Fruit fly (Drosophila melanogaster) whole organism, embryonic: Measurements from ENCODE around the gene Snmp2.
A peak's percentile ranks its signal among the peaks of the same experiment; 100 is the strongest.

Experiments used
- Abd-B ChIP-seq: fragments of 200-800 bp; sonication (Bioruptor generic); optimal IDR thresholded peaks from 2 replicates; lab custom pipeline; 2018; ENCODE audit warnings: missing biosample characterization, mild to moderate bottlenecking, missing genetic modification characterization, moderate library complexity
- Atf3 ChIP-seq: fragments of 200-800 bp; sonication (Bioruptor generic); optimal IDR thresholded peaks from 3 replicates; lab custom pipeline; 2016; ENCODE audit warnings: missing biosample characterization, missing genetic modification characterization
- BtbVII ChIP-seq: fragments of 200-800 bp; sonication (Bioruptor generic); optimal IDR thresholded peaks from 3 replicates; lab custom pipeline; 2017; ENCODE audit warnings: missing biosample characterization, mild to moderate bottlenecking, missing genetic modification characterization
- Bteb2 ChIP-seq: fragments of 200-800 bp; sonication (Bioruptor generic); optimal IDR thresholded peaks from 2 replicates; lab custom pipeline; 2016; ENCODE audit warnings: missing biosample characterization, missing genetic modification characterization
- CG11085 ChIP-seq: fragments of 200-800 bp; sonication (Bioruptor generic); IDR thresholded peaks from 2 replicates; pipeline ENCODE4 v1.3.6; 2022; ENCODE audit warnings: missing biosample characterization, missing genetic modification characterization
- CG11504 ChIP-seq: fragments of 200-800 bp; sonication (Bioruptor generic); optimal IDR thresholded peaks from 3 replicates; lab custom pipeline; 2019; ENCODE audit warnings: missing biosample characterization, mild to moderate bottlenecking, missing genetic modification characterization, moderate library complexity
- CG12104 ChIP-seq: fragments of 200-800 bp; sonication (Bioruptor generic); optimal IDR thresholded peaks from 3 replicates; lab custom pipeline; 2016; ENCODE audit warnings: missing biosample characterization, missing genetic modification characterization
- CG12219 ChIP-seq: fragments of 200-800 bp; sonication (Bioruptor generic); optimal IDR thresholded peaks from 3 replicates; lab custom pipeline; 2018; ENCODE audit warnings: missing biosample characterization, mild to moderate bottlenecking, missing genetic modification characterization
- CG1233 ChIP-seq: fragments of 200-800 bp; sonication (Bioruptor generic); optimal IDR thresholded peaks from 4 replicates; lab custom pipeline; 2018; ENCODE audit warnings: missing biosample characterization, mild to moderate bottlenecking, missing genetic modification characterization
- CG12391 ChIP-seq: fragments of 200-800 bp; sonication (Bioruptor generic); optimal IDR thresholded peaks from 3 replicates; lab custom pipeline; 2018; ENCODE audit warnings: missing biosample characterization, mild to moderate bottlenecking, missing genetic modification characterization, moderate library complexity
- CG14014 ChIP-seq: fragments of 200-800 bp; sonication (Bioruptor generic); IDR thresholded peaks from 2 replicates; pipeline ENCODE4 v1.3.6; 2022; ENCODE audit warnings: missing biosample characterization, missing genetic modification characterization
- CG17359 ChIP-seq: fragments of 200-800 bp; sonication (Bioruptor generic); optimal IDR thresholded peaks from 3 replicates; lab custom pipeline; 2018; ENCODE audit warnings: missing biosample characterization, mild to moderate bottlenecking, missing genetic modification characterization, moderate library complexity
- CG2678 ChIP-seq: fragments of 200-800 bp; sonication (Bioruptor generic); optimal IDR thresholded peaks from 3 replicates; lab custom pipeline; 2019; ENCODE audit warnings: missing biosample characterization, mild to moderate bottlenecking, missing genetic modification characterization, moderate library complexity
- CG3726 ChIP-seq: fragments of 200-800 bp; sonication (Bioruptor generic); IDR thresholded peaks from 3 replicates; pipeline ENCODE4, ENCODE4 v1.3.6; 2022; ENCODE audit warnings: missing biosample characterization, missing genetic modification characterization
- CG3847 ChIP-seq: fragments of 200-800 bp; sonication (Bioruptor generic); IDR thresholded peaks from 2 replicates; pipeline ENCODE4 v1.3.6; 2022; ENCODE audit warnings: missing biosample characterization, missing genetic modification characterization
- CG4282 ChIP-seq: fragments of 200-800 bp; sonication (Bioruptor generic); optimal IDR thresholded peaks from 2 replicates; lab custom pipeline; 2016; ENCODE audit warnings: missing biosample characterization, missing genetic modification characterization
- CG4617 ChIP-seq: fragments of 200-800 bp; sonication (Bioruptor generic); optimal IDR thresholded peaks from 3 replicates; lab custom pipeline; 2016; ENCODE audit warnings: missing biosample characterization, missing genetic modification characterization, borderline replicate concordance
- CG6854 ChIP-seq: fragments of 200-800 bp; sonication (Bioruptor generic); optimal IDR thresholded peaks from 3 replicates; lab custom pipeline; 2017; ENCODE audit warnings: missing biosample characterization, mild to moderate bottlenecking, missing genetic modification characterization
- CG7357 ChIP-seq: fragments of 200-800 bp; sonication (Bioruptor generic); IDR thresholded peaks from 3 replicates; pipeline ENCODE4 v1.3.6; 2022; ENCODE audit warnings: missing biosample characterization, missing genetic modification characterization
- E2f1 ChIP-seq: fragments of 200-800 bp; sonication (Bioruptor generic); IDR thresholded peaks from 2 replicates; pipeline ENCODE4 v1.3.6; 2022; ENCODE audit warnings: missing biosample characterization, missing genetic modification characterization
- HmgZ ChIP-seq: fragments of 200-800 bp; sonication (Bioruptor generic); optimal IDR thresholded peaks from 2 replicates; lab custom pipeline; 2018; ENCODE audit warnings: missing biosample characterization, mild to moderate bottlenecking, missing genetic modification characterization
- Hsf ChIP-seq: fragments of 200-800 bp; sonication (Bioruptor generic); optimal IDR thresholded peaks from 3 replicates; lab custom pipeline; 2016; ENCODE audit warnings: missing biosample characterization, missing genetic modification characterization
- Mrtf ChIP-seq: fragments of 200-800 bp; sonication (Bioruptor generic); IDR thresholded peaks from 3 replicates; pipeline ENCODE4 v1.3.6; 2022; ENCODE audit warnings: missing biosample characterization, missing genetic modification characterization
- Tbp ChIP-seq: fragments of >200 bp; optimal IDR thresholded peaks from 2 replicates; lab custom pipeline; 2018; ENCODE audit warnings: missing biosample characterization, missing genetic modification characterization
- ara ChIP-seq: fragments of 200-800 bp; sonication (Bioruptor generic); IDR thresholded peaks from 2 replicates; pipeline ENCODE4 v1.3.6; 2022; ENCODE audit warnings: missing biosample characterization, missing genetic modification characterization
- ato ChIP-seq: fragments of 200-800 bp; sonication (Bioruptor generic); IDR thresholded peaks from 2 replicates; pipeline ENCODE4 v1.3.6; 2022; ENCODE audit warnings: missing biosample characterization, missing genetic modification characterization; ENCODE audit not compliant: partially characterized antibody
- br ChIP-seq: fragments of >200 bp; optimal IDR thresholded peaks from 2 replicates; lab custom pipeline; 2017
- cad ChIP-seq: fragments of >200 bp; optimal IDR thresholded peaks from 2 replicates; lab custom pipeline; 2017; ENCODE audit warnings: missing biosample characterization, missing genetic modification characterization
- cas ChIP-seq: fragments of 200-800 bp; sonication (Bioruptor generic); IDR thresholded peaks from 2 replicates; pipeline ENCODE4 v1.3.6; 2022; ENCODE audit warnings: missing biosample characterization, missing genetic modification characterization
- corto ChIP-seq: fragments of 200-800 bp; sonication (Bioruptor generic); optimal IDR thresholded peaks from 2 replicates; lab custom pipeline; 2016; ENCODE audit warnings: missing biosample characterization, mild to moderate bottlenecking, missing genetic modification characterization, moderate library complexity
- crol ChIP-seq: fragments of 200-800 bp; sonication (Bioruptor generic); IDR thresholded peaks from 2 replicates; pipeline ENCODE4 v1.3.6; 2022; ENCODE audit warnings: missing biosample characterization, missing genetic modification characterization
- dmrt99B ChIP-seq: fragments of 200-800 bp; sonication (Bioruptor generic); optimal IDR thresholded peaks from 2 replicates; lab custom pipeline; 2018; ENCODE audit warnings: missing biosample characterization, mild to moderate bottlenecking, missing genetic modification characterization, moderate library complexity
- eyg ChIP-seq: fragments of 200-800 bp; sonication (Bioruptor generic); optimal IDR thresholded peaks from 3 replicates; lab custom pipeline; 2016; ENCODE audit warnings: missing biosample characterization, missing genetic modification characterization
- gem ChIP-seq: fragments of 200-800 bp; sonication (Bioruptor generic); optimal IDR thresholded peaks from 2 replicates; lab custom pipeline; 2019; ENCODE audit warnings: missing biosample characterization, mild to moderate bottlenecking, missing genetic modification characterization, moderate library complexity
- hbn ChIP-seq: fragments of 200-800 bp; sonication (Bioruptor generic); IDR thresholded peaks from 2 replicates; pipeline ENCODE4 v1.3.6; 2022; ENCODE audit warnings: missing biosample characterization, missing genetic modification characterization; ENCODE audit not compliant: partially characterized antibody
- ind ChIP-seq: fragments of 200-800 bp; sonication (Bioruptor generic); optimal IDR thresholded peaks from 3 replicates; lab custom pipeline; 2016; ENCODE audit warnings: missing biosample characterization, missing genetic modification characterization
- jing ChIP-seq: fragments of 200-800 bp; sonication (Bioruptor generic); optimal IDR thresholded peaks from 2 replicates; lab custom pipeline; 2018; ENCODE audit warnings: missing biosample characterization, mild to moderate bottlenecking, missing genetic modification characterization
- kay ChIP-seq: fragments of 200-800 bp; sonication (Bioruptor generic); optimal IDR thresholded peaks from 2 replicates; lab custom pipeline; 2016; ENCODE audit warnings: missing biosample characterization, missing genetic modification characterization
- lab ChIP-seq: fragments of 200-800 bp; sonication (Bioruptor generic); optimal IDR thresholded peaks from 3 replicates; lab custom pipeline; 2017; ENCODE audit warnings: missing biosample characterization, missing genetic modification characterization, mild to moderate bottlenecking, moderate library complexity, missing genetic modification reagents
- lbe ChIP-seq: fragments of 200-800 bp; sonication (Bioruptor generic); optimal IDR thresholded peaks from 2 replicates; lab custom pipeline; 2016; ENCODE audit warnings: missing biosample characterization, mild to moderate bottlenecking, missing genetic modification characterization
- lola ChIP-seq, 3 experiments: fragments of >200 bp in 2 of 3; fragments of 200-800 bp in 1 of 3; sonication (Bioruptor generic) in 1 of 3; optimal IDR thresholded peaks; 2 replicates each; lab custom pipeline; 2017 to 2019; ENCODE audit warnings: missing biosample characterization in 3 of 3, missing genetic modification characterization in 3 of 3, mild to moderate bottlenecking in 1 of 3, moderate library complexity in 1 of 3
- mirr ChIP-seq: fragments of 200-800 bp; sonication (Bioruptor generic); optimal IDR thresholded peaks from 3 replicates; lab custom pipeline; 2018; ENCODE audit warnings: missing biosample characterization, mild to moderate bottlenecking, missing genetic modification characterization
- org-1 ChIP-seq: fragments of 200-800 bp; sonication (Bioruptor generic); optimal IDR thresholded peaks from 2 replicates; lab custom pipeline; 2017; ENCODE audit warnings: missing biosample characterization, missing genetic modification characterization
- pnt ChIP-seq: fragments of 200-800 bp; sonication (Bioruptor generic); optimal IDR thresholded peaks from 3 replicates; lab custom pipeline; 2016; ENCODE audit warnings: missing biosample characterization, missing genetic modification characterization
- rib ChIP-seq: fragments of 200-800 bp; sonication (Bioruptor generic); IDR thresholded peaks from 2 replicates; pipeline ENCODE4 v1.3.6; 2022; ENCODE audit warnings: missing biosample characterization, missing genetic modification characterization
- row ChIP-seq: fragments of 200-800 bp; sonication (Bioruptor generic); IDR thresholded peaks from 3 replicates; pipeline ENCODE4 v1.3.6; 2022; ENCODE audit warnings: missing biosample characterization, missing genetic modification characterization
- slp2 ChIP-seq: fragments of 200-800 bp; sonication (Bioruptor generic); optimal IDR thresholded peaks from 2 replicates; lab custom pipeline; 2016; ENCODE audit warnings: missing biosample characterization, missing genetic modification characterization
- sna ChIP-seq: fragments of 200-800 bp; sonication (Bioruptor generic); IDR thresholded peaks from 2 replicates; pipeline ENCODE4 v1.3.6; 2022; ENCODE audit warnings: missing biosample characterization, missing genetic modification characterization; ENCODE audit not compliant: partially characterized antibody
- so ChIP-seq: fragments of 200-800 bp; sonication (Bioruptor generic); IDR thresholded peaks from 3 replicates; pipeline ENCODE4 v1.3.6; 2022; ENCODE audit warnings: missing biosample characterization, missing genetic modification characterization
- unpg ChIP-seq: fragments of 200-800 bp; sonication (Bioruptor generic); optimal IDR thresholded peaks from 3 replicates; lab custom pipeline; 2018; ENCODE audit warnings: missing biosample characterization, mild to moderate bottlenecking, missing genetic modification characterization, moderate library complexity
- vvl ChIP-seq: fragments of 200-800 bp; sonication (Bioruptor generic); IDR thresholded peaks from 2 replicates; pipeline ENCODE4 v1.3.6; 2022; ENCODE audit warnings: missing biosample characterization, missing genetic modification characterization
- zen ChIP-seq: fragments of 200-800 bp; sonication (Bioruptor generic); optimal IDR thresholded peaks from 3 replicates; lab custom pipeline; 2018; ENCODE audit warnings: missing biosample characterization, mild to moderate bottlenecking, missing genetic modification characterization, moderate library complexity

The Snmp2 gene

dm6 chr3L:7792249-7792648 lies 49.4 kb upstream of the Snmp2 start (continued):
- TF ChIP-seq row (GFP tag; lab: Robert Waterston, UW) (0 out of 3 replicates have a peak, but pooled peaks have one; percentile 34), sna (GFP tag; lab: Robert Waterston, UW) (no peak), E2f1 (GFP tag; lab: Robert Waterston, UW) (0 out of 2 replicates have a peak, but pooled peaks have one; percentile 9), cad (GFP tag; lab: Kevin White, UChicago) (no peak), ato (GFP tag; lab: Robert Waterston, UW) (no peak), zen (tag; lab: Kevin White, UChicago) (no peak), CG7357 (no peak), cas (GFP tag; lab: Robert Waterston, UW) (no peak), slp2 (GFP tag; lab: Kevin White, UChicago) (no peak), CG17359 (tag; lab: Kevin White, UChicago) (no peak), gem (tag; lab: Kevin White, UChicago) (peak; percentile 26), mirr (no peak), CG11085 (GFP tag; lab: Robert Waterston, UW) (no peak), CG12391 (tag; lab: Kevin White, UChicago) (no peak), BtbVII (GFP tag; lab: Kevin White, UChicago) (no peak), Abd-B (GFP tag; lab: Kevin White, UChicago) (no peak), Mrtf (GFP tag; lab: Robert Waterston, UW) (no peak), CG4617 (no peak), hbn (no peak), corto (GFP tag; lab: Kevin White, UChicago) (peak; percentile 90), CG4282 (GFP tag; lab: Kevin White, UChicago) (no peak), lola (GFP tag; optimal IDR thresholded peaks at IDR 0.05; lab: Kevin White, UChicago) (no peak), Bteb2 (GFP tag; lab: Kevin White, UChicago) (no peak), CG6854 (no peak), rib (GFP tag; lab: Robert Waterston, UW) (no peak), unpg (GFP tag; lab: Kevin White, UChicago) (peak; percentile 35), Atf3 (GFP tag; lab: Kevin White, UChicago) (no peak), CG2678 (tag; lab: Kevin White, UChicago) (peak; percentile 5), vvl (GFP tag; lab: Robert Waterston, UW) (peak; percentile 32; the same call in 1 of the 2 replicates), CG12104 (GFP tag; lab: Kevin White, UChicago) (no peak), crol (GFP tag; lab: Robert Waterston, UW) (no peak), lbe (GFP tag; lab: Kevin White, UChicago) (peak; percentile 94), Tbp (no peak), so (GFP tag; lab: Robert Waterston, UW) (no peak), lab (GFP tag; lab: Kevin White, UChicago) (peak; percentile 13), CG14014 (GFP tag; lab: Robert Waterston, UW) (no peak), kay (GFP tag; lab: Kevin White, UChicago) (no peak), HmgZ (tag; lab: Kevin White, UChicago) (no peak), CG3847 (no peak), ind (GFP tag; lab: Kevin White, UChicago) (peak; percentile 26), eyg (GFP tag; lab: Kevin White, UChicago) (no peak), Hsf (GFP tag; lab: Kevin White, UChicago) (no peak), CG3726 (GFP tag; lab: Robert Waterston, UW) (0 out of 3 replicates have a peak, but pooled peaks have one; percentile 37), dmrt99B (peak; percentile 10), pnt (GFP tag; lab: Kevin White, UChicago) (no peak), CG12219 (GFP tag; lab: Kevin White, UChicago) (no peak), jing (GFP tag; lab: Kevin White, UChicago) (no peak), org-1 (GFP tag; lab: Kevin White, UChicago) (no peak), CG11504 (tag; lab: Kevin White, UChicago) (peak; percentile 30), ara (no peak), br (lab: Kevin White, UChicago) (no peak), CG1233 (no peak)
